Worm (Caenorhabditis elegans) whole organism, L2 larva: Measurements from ENCODE around the gene abch-1.

Experiments
- C34F6.9 ChIP-seq: fragments of 150-350 bp; optimal IDR thresholded peaks from 2 replicates; lab custom pipeline; 2014; ENCODE audit warnings: missing biosample characterization, missing genetic modification characterization
- F13H6.1 ChIP-seq: sonication (generic microtip); optimal IDR thresholded peaks from 2 replicates; lab custom pipeline; 2016; ENCODE audit warnings: missing genetic modification characterization, missing compliant biosample characterization
- R02D3.7 ChIP-seq: fragments of 150-350 bp; optimal IDR thresholded peaks from 2 replicates; lab custom pipeline; 2014; ENCODE audit warnings: missing biosample characterization, missing genetic modification characterization
- ZK546.5 ChIP-seq: sonication (generic microtip); optimal IDR thresholded peaks from 2 replicates; lab custom pipeline; 2017; ENCODE audit warnings: missing biosample characterization, missing genetic modification characterization
- alr-1 ChIP-seq: fragments of 150-350 bp; optimal IDR thresholded peaks from 2 replicates; lab custom pipeline; 2014; ENCODE audit warnings: missing biosample characterization, missing genetic modification characterization
- aly-2 ChIP-seq: fragments of 150-350 bp; optimal IDR thresholded peaks from 2 replicates; lab custom pipeline; 2014; ENCODE audit warnings: missing biosample characterization, missing genetic modification characterization
- ama-1 ChIP-seq: fragments of 150-350 bp; optimal IDR thresholded peaks from 2 replicates; lab custom pipeline; 2018; ENCODE audit warnings: inconsistent platforms
- blmp-1 ChIP-seq: sonication (generic microtip); optimal IDR thresholded peaks from 2 replicates; lab custom pipeline; 2017; ENCODE audit warnings: missing genetic modification characterization, mild to moderate bottlenecking, missing compliant biosample characterization, antibody characterized with exemption, moderate library complexity; ENCODE audit not compliant: insufficient read depth
- ceh-16 ChIP-seq: fragments of 150-350 bp; optimal IDR thresholded peaks from 2 replicates; lab custom pipeline; 2014; ENCODE audit warnings: missing biosample characterization, missing genetic modification characterization
- ceh-82 ChIP-seq: fragments of 150-350 bp; optimal IDR thresholded peaks from 2 replicates; lab custom pipeline; 2014; ENCODE audit warnings: missing biosample characterization, missing genetic modification characterization
- dmd-4 ChIP-seq: sonication (generic microtip); optimal IDR thresholded peaks from 2 replicates; lab custom pipeline; 2017; ENCODE audit warnings: missing biosample characterization, missing genetic modification characterization
- egl-27 ChIP-seq: sonication (generic microtip); optimal IDR thresholded peaks from 3 replicates; lab custom pipeline; 2017; ENCODE audit warnings: missing biosample characterization, missing genetic modification reagents, missing genetic modification characterization
- elt-1 ChIP-seq: fragments of 150-350 bp; optimal IDR thresholded peaks from 2 replicates; lab custom pipeline; 2014; ENCODE audit warnings: missing biosample characterization, missing genetic modification characterization
- fos-1 ChIP-seq: fragments of 150-350 bp; optimal IDR thresholded peaks from 2 replicates; lab custom pipeline; 2014; ENCODE audit warnings: missing biosample characterization, missing genetic modification characterization
- gmeb-1 ChIP-seq: fragments of 150-350 bp; optimal IDR thresholded peaks from 2 replicates; lab custom pipeline; 2014; ENCODE audit warnings: missing biosample characterization, missing genetic modification characterization
- lin-11 ChIP-seq: fragments of 150-350 bp; sonication (generic microtip); optimal IDR thresholded peaks from 2 replicates; lab custom pipeline; 2014; ENCODE audit warnings: missing biosample characterization, missing genetic modification characterization, inconsistent platforms, mixed read lengths
- lin-13 ChIP-seq: fragments of 150-350 bp; optimal IDR thresholded peaks from 2 replicates; lab custom pipeline; 2014; ENCODE audit warnings: missing biosample characterization, missing genetic modification reagents, missing genetic modification characterization
- lsy-2 ChIP-seq, 2 experiments: fragments of 150-350 bp in 1 of 2; sonication (generic microtip) in 1 of 2; optimal IDR thresholded peaks; 2 replicates each; lab custom pipeline; 2014 to 2017; ENCODE audit warnings: missing biosample characterization in 2 of 2, missing genetic modification characterization in 2 of 2
- mab-5 ChIP-seq: fragments of 150-350 bp; optimal IDR thresholded peaks from 2 replicates; lab custom pipeline; 2014; ENCODE audit warnings: missing biosample characterization, missing genetic modification characterization
- mdl-1 ChIP-seq, 2 experiments: fragments of 150-350 bp in 1 of 2; sonication (generic microtip) in 1 of 2; optimal IDR thresholded peaks; 2 replicates each; lab custom pipeline; 2017; ENCODE audit warnings: missing biosample characterization in 2 of 2, missing genetic modification characterization in 2 of 2
- nhr-12 ChIP-seq: fragments of 150-350 bp; optimal IDR thresholded peaks from 2 replicates; lab custom pipeline; 2014; ENCODE audit warnings: missing biosample characterization, missing genetic modification characterization
- nhr-129 ChIP-seq: fragments of 150-350 bp; optimal IDR thresholded peaks from 2 replicates; lab custom pipeline; 2014; ENCODE audit warnings: missing biosample characterization, missing genetic modification characterization
- nhr-23 ChIP-seq: fragments of 150-350 bp; optimal IDR thresholded peaks from 2 replicates; lab custom pipeline; 2014; ENCODE audit warnings: missing biosample characterization, missing genetic modification reagents, missing genetic modification characterization
- nhr-237 ChIP-seq: fragments of 150-350 bp; optimal IDR thresholded peaks from 2 replicates; lab custom pipeline; 2014; ENCODE audit warnings: missing biosample characterization, missing genetic modification characterization
- nhr-25 ChIP-seq: fragments of 150-350 bp; sonication (generic microtip); optimal IDR thresholded peaks from 3 replicates; lab custom pipeline; 2014; ENCODE audit warnings: missing biosample characterization, missing genetic modification characterization
- nhr-77 ChIP-seq: fragments of 150-350 bp; optimal IDR thresholded peaks from 2 replicates; lab custom pipeline; 2014; ENCODE audit warnings: missing biosample characterization, missing genetic modification characterization
- peb-1 ChIP-seq: fragments of 150-350 bp; optimal IDR thresholded peaks from 2 replicates; lab custom pipeline; 2014; ENCODE audit warnings: missing biosample characterization, missing genetic modification characterization
- sem-4 ChIP-seq: fragments of 150-350 bp; optimal IDR thresholded peaks from 2 replicates; lab custom pipeline; 2014; ENCODE audit warnings: missing biosample characterization, missing genetic modification reagents, missing genetic modification characterization
- skn-1 ChIP-seq: sonication (generic microtip); optimal IDR thresholded peaks from 2 replicates; lab custom pipeline; 2017; ENCODE audit warnings: missing biosample characterization, missing genetic modification characterization
- sma-3 ChIP-seq: sonication (generic microtip); optimal IDR thresholded peaks from 2 replicates; lab custom pipeline; 2016; ENCODE audit warnings: missing genetic modification reagents, missing genetic modification characterization, missing compliant biosample characterization
- sma-9 ChIP-seq, 2 experiments: fragments of 150-350 bp in 1 of 2; sonication (generic microtip) in 1 of 2; optimal IDR thresholded peaks; 2 replicates each; lab custom pipeline; 2014 to 2016; ENCODE audit warnings: missing genetic modification characterization in 2 of 2, mild to moderate bottlenecking in 1 of 2, missing biosample characterization in 1 of 2, missing compliant biosample characterization in 1 of 2, missing genetic modification reagents in 1 of 2, moderate library complexity in 1 of 2
- snpc-4 ChIP-seq: fragments of 150-350 bp; optimal IDR thresholded peaks from 2 replicates; lab custom pipeline; 2014; ENCODE audit warnings: missing biosample characterization, missing genetic modification characterization
- unc-39 ChIP-seq: fragments of 150-350 bp; optimal IDR thresholded peaks from 2 replicates; lab custom pipeline; 2014; ENCODE audit warnings: missing biosample characterization, missing genetic modification characterization
- ztf-1 ChIP-seq: fragments of 200-800 bp; sonication (Bioruptor generic); conservative IDR thresholded peaks from 2 replicates; pipeline ENCODE4 v1.3.6; 2022; ENCODE audit warnings: missing genetic modification characterization, missing compliant biosample characterization
- ztf-11 ChIP-seq: sonication (generic microtip); optimal IDR thresholded peaks from 2 replicates; lab custom pipeline; 2017; ENCODE audit warnings: missing biosample characterization, missing genetic modification characterization
- ztf-4 ChIP-seq: fragments of 150-350 bp; optimal IDR thresholded peaks from 2 replicates; lab custom pipeline; 2014; ENCODE audit warnings: missing biosample characterization, missing genetic modification characterization

abch-1 gene

DNA sequence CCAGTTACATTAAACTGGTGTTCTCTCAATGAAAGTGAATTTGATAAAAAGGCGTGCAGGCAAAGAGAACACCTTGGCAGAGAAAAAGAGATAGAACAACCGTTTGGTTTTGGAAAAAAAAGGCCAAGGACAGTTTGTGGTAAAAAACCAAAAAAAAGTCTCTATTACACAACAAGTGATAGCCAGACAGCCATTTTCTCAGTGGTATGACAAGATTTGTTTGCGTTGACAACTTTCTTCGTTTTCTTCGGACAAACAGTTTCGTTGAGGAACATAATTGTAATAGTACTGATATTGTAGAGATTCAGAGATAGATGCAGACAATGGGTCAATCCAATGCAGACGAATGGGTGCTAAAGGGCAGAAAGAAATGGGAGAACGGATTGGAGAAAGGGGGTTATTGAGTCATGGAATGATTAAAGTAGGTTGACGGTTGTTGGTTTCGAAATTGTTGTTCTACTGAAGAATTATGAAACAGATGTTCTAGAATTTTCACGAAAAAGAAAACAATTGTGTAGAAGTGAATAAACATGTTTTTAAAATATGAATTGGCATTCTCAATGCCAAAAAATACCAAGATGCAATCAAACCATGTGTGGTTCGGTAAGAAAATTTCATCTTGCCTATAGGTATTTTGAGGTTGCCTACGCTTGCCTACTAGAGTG lies 30.9 kb upstream of the abch-1 start (continued):
- TF ChIP-seq ama-1 (no peak), mab-5 (no peak), ceh-16 (no peak), aly-2 (no peak), unc-39 (tag; lab: Kevin White, UChicago) (no peak), nhr-12 (no peak), lin-11 (no peak), peb-1 (tag; lab: Kevin White, UChicago) (no peak), sma-3 (GFP tag; lab: Kevin White, UChicago) (peak; percentile 56)
- TF ChIP-seq, all 48 proteins: peak for 9

DNA sequence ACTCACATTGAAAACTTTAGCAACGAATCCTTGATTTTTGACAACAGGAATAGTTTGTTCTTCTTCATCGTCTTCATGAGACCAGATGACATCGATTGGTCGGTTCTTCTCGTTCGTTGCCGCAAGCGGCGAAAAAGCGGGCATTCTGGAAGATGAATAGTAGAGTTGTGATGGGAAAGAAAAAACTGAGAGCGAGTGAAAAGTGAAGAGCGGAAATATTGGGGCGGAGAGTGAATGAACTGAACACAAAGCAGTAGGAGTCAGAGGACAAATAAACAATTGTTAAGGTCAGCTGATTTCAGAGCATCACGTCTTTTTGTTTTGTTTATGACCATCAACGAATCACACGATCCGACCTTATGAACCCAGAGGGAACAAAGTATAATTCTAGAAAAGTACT lies 29.9 kb upstream of the abch-1 start, which contains the start of gene F18C5.10:
Gene F18C5.10 (minus strand): TSS at position 145 of the 400 bp plus-strand sequence.
- TF ChIP-seq snpc-4 (no peak), peb-1 (tag; lab: Kevin White, UChicago) (no peak), nhr-237 (no peak), R02D3.7 (tag; lab: Kevin White, UChicago) (no peak), ama-1 (peak; percentile 60), nhr-129 (peak; percentile 74), lsy-2 (tag; optimal IDR thresholded peaks at IDR 0.05; lab: Kevin White, UChicago) (peak in 1 of 2 experiments; percentile 9)
- TF ChIP-seq, all 48 proteins: peak for 3

DNA sequence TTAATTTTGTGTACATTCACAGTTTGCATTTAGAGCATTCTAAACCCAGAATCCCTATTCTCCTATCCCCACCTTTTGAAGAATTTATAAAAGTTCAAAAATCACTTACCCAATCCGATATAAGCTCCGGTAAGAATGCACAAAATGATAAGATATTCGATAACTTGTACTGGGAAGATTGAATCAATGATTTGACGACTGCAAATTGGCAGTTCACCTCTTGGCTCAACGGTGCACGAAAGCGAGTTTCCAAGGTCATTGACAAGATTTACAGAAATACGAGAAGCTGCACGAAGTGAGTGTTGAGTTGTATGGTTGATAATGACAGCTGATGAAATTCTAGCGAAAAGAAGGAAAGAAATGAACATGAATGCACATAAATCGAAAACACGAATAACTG lies 28.9 kb upstream of the abch-1 start:
- TF ChIP-seq ztf-4 (tag; lab: Kevin White, UChicago) = no peak
- no peak for TF ChIP-seq blmp-1
- TF ChIP-seq ama-1 = peak; percentile 51
- peak; percentile 27 for TF ChIP-seq nhr-129

DNA sequence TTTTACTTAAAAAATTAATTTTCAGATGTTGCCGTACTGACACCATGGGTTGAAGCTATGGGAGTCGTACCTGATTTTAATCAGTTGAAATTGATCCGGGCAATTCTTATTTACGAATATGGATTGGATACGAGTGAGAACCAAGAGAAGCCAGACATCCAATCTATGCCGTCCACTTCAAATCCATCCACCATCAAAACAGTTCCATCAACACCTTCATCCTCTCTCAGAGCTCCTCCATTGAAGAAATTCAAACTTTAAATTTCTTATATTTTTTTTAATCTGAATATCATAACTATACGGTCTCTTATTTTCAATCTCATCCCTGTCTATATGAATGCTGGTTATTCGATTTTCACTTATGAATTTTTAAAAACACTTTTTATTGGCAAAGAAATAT lies 27.5 kb upstream of the abch-1 start:
- TF ChIP-seq gmeb-1 (no peak), ztf-1 (GFP tag; lab: Robert Waterston, UW) (no peak), aly-2 (no peak), lin-13 (GFP tag; lab: Kevin White, UChicago) (no peak), alr-1 (tag; lab: Kevin White, UChicago) (no peak), lin-11 (no peak), F13H6.1 (tag; lab: Kevin White, UChicago) (no peak), snpc-4 (no peak), nhr-12 (no peak), ama-1 (no peak), R02D3.7 (tag; lab: Kevin White, UChicago) (no peak), skn-1 (tag; lab: Kevin White, UChicago) (no peak), nhr-25 (tag; lab: Kevin White, UChicago) (no peak), dmd-4 (tag; lab: Kevin White, UChicago) (no peak), mdl-1 (tag; optimal IDR thresholded peaks at IDR 0.05; lab: Kevin White, UChicago) (no peak), sem-4 (tag; lab: Kevin White, UChicago) (no peak), peb-1 (tag; lab: Kevin White, UChicago) (no peak), C34F6.9 (tag; lab: Kevin White, UChicago) (no peak), nhr-77 (tag; lab: Kevin White, UChicago) (no peak)
- TF ChIP-seq, all 48 proteins: peak for 0

DNA sequence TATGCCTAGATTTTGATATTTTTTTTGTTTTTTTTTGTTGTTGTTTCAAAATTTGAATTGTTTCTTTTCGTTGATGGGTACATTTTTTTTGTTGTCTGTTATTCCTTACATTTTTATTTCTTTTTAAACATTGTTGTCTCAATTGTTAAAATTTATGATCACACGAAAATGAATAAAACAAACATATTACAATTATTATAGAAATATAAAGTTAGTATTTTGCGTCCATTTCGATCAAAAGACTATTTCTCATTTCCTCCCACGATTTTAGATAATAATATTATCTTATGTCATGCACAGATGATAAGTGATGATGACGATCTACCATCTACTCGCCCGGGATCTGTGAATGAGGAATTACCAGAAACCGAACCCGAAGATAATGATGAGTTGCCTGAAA lies 23.2 kb upstream of the abch-1 start, which contains the start of gene wrn-1:
Gene wrn-1 (plus strand): TSS at position 301 of the 400 bp plus-strand sequence.
- TF ChIP-seq snpc-4 (no peak), ztf-11 (no peak), nhr-23 (tag; lab: Kevin White, UChicago) (no peak), fos-1 (tag; lab: Kevin White, UChicago) (no peak), ceh-82 (tag; lab: Kevin White, UChicago) (no peak), peb-1 (tag; lab: Kevin White, UChicago) (no peak), dmd-4 (tag; lab: Kevin White, UChicago) (no peak)

DNA sequence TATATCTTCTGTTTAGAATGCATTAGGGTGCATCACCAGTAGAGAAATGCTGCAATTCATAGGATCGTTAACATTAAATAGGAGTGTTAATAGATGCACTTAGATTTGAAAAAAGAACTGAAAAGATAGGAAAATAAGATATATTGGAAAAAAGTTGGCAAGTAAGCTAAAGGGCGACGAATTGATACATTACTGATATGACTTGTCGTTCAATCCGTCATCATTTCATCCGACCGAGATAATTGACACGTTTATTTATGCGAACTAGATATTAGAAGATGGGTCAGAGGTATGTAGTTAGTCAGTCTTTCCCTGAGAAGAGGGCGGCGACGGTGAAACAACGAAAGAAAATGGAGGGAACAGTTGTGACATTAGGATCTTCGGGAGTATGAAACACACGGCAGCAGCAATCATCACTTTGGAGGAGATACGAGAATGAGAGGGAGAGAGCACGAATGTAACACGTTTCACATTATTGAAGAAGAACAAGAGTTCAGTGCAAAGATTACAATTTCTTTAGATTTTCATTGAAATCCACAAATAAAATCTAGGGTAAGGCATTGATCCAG lies 13.5 kb upstream of the abch-1 start, which contains the start of gene lron-15:
Gene lron-15 (minus strand): TSS at position 51 of the 569 bp plus-strand sequence.
- TF ChIP-seq ceh-82 (tag; lab: Kevin White, UChicago) = no peak
- no peak for TF ChIP-seq blmp-1
- no peak for TF ChIP-seq sma-9 (GFP tag; optimal IDR thresholded peaks at IDR 0.05; lab: Kevin White, UChicago)
- no peak for TF ChIP-seq sma-9 (tag; optimal IDR thresholded peaks at IDR 0.05; lab: Kevin White, UChicago)
- no peak for TF ChIP-seq lsy-2 (tag; optimal IDR thresholded peaks at IDR 0.05; lab: Kevin White, UChicago)
- no peak for TF ChIP-seq dmd-4 (tag; lab: Kevin White, UChicago)
- no peak for TF ChIP-seq snpc-4
- no peak for TF ChIP-seq nhr-12
- no peak for TF ChIP-seq lin-11
- TF ChIP-seq nhr-237 = no peak
- TF ChIP-seq elt-1 (tag; lab: Kevin White, UChicago) = no peak
- no peak for TF ChIP-seq egl-27 (tag; lab: Kevin White, UChicago)
- TF ChIP-seq ama-1 = no peak
- no peak for TF ChIP-seq ztf-11
- TF ChIP-seq fos-1 (tag; lab: Kevin White, UChicago) = no peak
- TF ChIP-seq ZK546.5 (tag; lab: Kevin White, UChicago) = no peak
